Fruit fly (Drosophila melanogaster): Measurements from ENCODE around the gene CG7330.

The CG7330 gene

DNA sequence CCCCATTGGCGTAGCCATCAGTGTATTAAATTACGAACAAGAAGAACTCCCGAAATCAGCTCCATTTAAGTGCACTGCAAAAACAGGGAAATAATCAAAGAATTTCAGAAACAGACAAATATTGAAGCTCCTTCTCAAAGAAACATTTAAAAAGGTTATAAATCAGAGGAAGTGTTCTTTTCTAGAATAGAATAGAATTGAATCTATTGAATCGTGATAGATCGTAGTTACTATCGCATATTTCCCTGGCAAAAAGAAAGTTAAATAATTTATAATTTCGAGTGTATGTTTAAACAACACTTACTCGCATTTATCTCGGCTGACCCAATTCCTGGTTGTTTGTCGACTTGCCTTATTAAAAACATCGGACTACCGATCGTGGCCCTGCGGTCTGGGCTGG lies 50.0 kb downstream of the CG7330 start (continued):
- TF ChIP-seq CG16815 (GFP tag; optimal IDR thresholded peaks at IDR 0.05), result no peak
- no peak for TF ChIP-seq CG13624 (GFP tag; optimal IDR thresholded peaks at IDR 0.05)
- TF ChIP-seq CG14667 (GFP tag; IDR thresholded peaks at IDR 0.05), result no peak
- no peak for TF ChIP-seq so (GFP tag; IDR thresholded peaks at IDR 0.05)
- no peak for TF ChIP-seq CG8924 (tag; optimal IDR thresholded peaks at IDR 0.05)
- no peak for TF ChIP-seq hth (optimal IDR thresholded peaks at IDR 0.05)
- TF ChIP-seq Hmx (GFP tag; optimal IDR thresholded peaks at IDR 0.05), result no peak
- no peak for TF ChIP-seq CG8765 (GFP tag; IDR thresholded peaks at IDR 0.05)
- TF ChIP-seq E2f1 (GFP tag; IDR thresholded peaks at IDR 0.05), result no peak
- no peak for TF ChIP-seq nerfin-2 (GFP tag; IDR thresholded peaks at IDR 0.05; ENCODE audit: partially characterized antibody)
- TF ChIP-seq ssp (GFP tag; IDR thresholded peaks at IDR 0.05), result no peak
- no peak for TF ChIP-seq CG17612 (GFP tag; IDR thresholded peaks at IDR 0.05)
- TF ChIP-seq HmgZ (tag; optimal IDR thresholded peaks at IDR 0.05), result no peak
- TF ChIP-seq CG8281 (tag; optimal IDR thresholded peaks at IDR 0.05), result no peak
- TF ChIP-seq CG7839 (tag; optimal IDR thresholded peaks at IDR 0.05), result peak; percentile 5
- TF ChIP-seq Ets97D (GFP tag; optimal IDR thresholded peaks at IDR 0.05), result no peak
- no peak for TF ChIP-seq stc (GFP tag; IDR thresholded peaks at IDR 0.05)
- TF ChIP-seq sqz (GFP tag; optimal IDR thresholded peaks at IDR 0.05), result no peak
- TF ChIP-seq bigmax (GFP tag; optimal IDR thresholded peaks at IDR 0.05), result no peak
- TF ChIP-seq CG3847 (GFP tag; IDR thresholded peaks at IDR 0.05), result no peak
- TF ChIP-seq CG4424 (GFP tag; optimal IDR thresholded peaks at IDR 0.05), result no peak
- TF ChIP-seq Meics (GFP tag; optimal IDR thresholded peaks at IDR 0.05), result no peak
- TF ChIP-seq CG14441 (GFP tag; IDR thresholded peaks at IDR 0.05), result no peak
- TF ChIP-seq Six4 (GFP tag; optimal IDR thresholded peaks at IDR 0.05), result no peak
- TF ChIP-seq amos (GFP tag; IDR thresholded peaks at IDR 0.05; ENCODE audit: partially characterized antibody), result no peak
- no peak for TF ChIP-seq inv (GFP tag; IDR thresholded peaks at IDR 0.05; ENCODE audit: partially characterized antibody)
- TF ChIP-seq sima (GFP tag; optimal IDR thresholded peaks at IDR 0.05), result no peak
- no peak for TF ChIP-seq dmrt99B (tag; optimal IDR thresholded peaks at IDR 0.05)
- no peak for TF ChIP-seq ara (GFP tag; IDR thresholded peaks at IDR 0.05)
- no peak for TF ChIP-seq ewg (GFP tag; optimal IDR thresholded peaks at IDR 0.05)
- TF ChIP-seq Atf3 (GFP tag; optimal IDR thresholded peaks at IDR 0.05), result no peak
- TF ChIP-seq ash1 (GFP tag; optimal IDR thresholded peaks at IDR 0.05), result no peak
- no peak for TF ChIP-seq wek (GFP tag; optimal IDR thresholded peaks at IDR 0.05)
- no peak for TF ChIP-seq zfh2 (GFP tag; optimal IDR thresholded peaks at IDR 0.05)
- no peak for TF ChIP-seq ERR (GFP tag; optimal IDR thresholded peaks at IDR 0.05)
- peak; percentile 8 for TF ChIP-seq CG2712 (tag; optimal IDR thresholded peaks at IDR 0.05)
- TF ChIP-seq Dfd (GFP tag; optimal IDR thresholded peaks at IDR 0.05), result no peak
- TF ChIP-seq zfh1 (GFP tag; IDR thresholded peaks at IDR 0.05), result 0 out of 3 replicates have a peak, but pooled peaks have one; percentile 15
- no peak for TF ChIP-seq Ets65A (GFP tag)
- no peak for TF ChIP-seq Trl (optimal IDR thresholded peaks at IDR 0.05)
- no peak for TF ChIP-seq Trl (GFP tag; optimal IDR thresholded peaks at IDR 0.05)
- no peak for TF ChIP-seq knrl (GFP tag; IDR thresholded peaks at IDR 0.05; ENCODE audit: partially characterized antibody)
- no peak for TF ChIP-seq fru (optimal IDR thresholded peaks at IDR 0.05)

DNA sequence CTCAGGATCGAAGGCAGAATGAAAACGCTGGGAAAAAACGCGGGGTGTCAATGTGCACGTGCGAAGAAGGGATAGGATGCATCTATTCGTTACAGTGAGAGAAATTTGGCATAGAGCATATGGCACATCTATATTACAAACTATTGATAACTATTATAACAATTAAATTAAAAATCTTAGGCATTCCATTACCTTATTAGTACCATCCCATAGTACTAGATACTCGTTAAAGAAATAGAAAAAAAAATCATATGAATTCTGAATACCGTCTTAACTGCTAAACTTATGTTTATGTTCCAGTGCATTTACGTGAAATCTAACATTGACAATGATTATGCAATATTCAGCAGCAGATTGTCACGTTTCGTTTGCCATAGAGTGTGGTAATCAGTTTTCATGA lies 51.4 kb downstream of the CG7330 start:
- TF ChIP-seq wor (GFP tag; IDR thresholded peaks at IDR 0.05) (no peak), CG15011 (GFP tag; optimal IDR thresholded peaks at IDR 0.05) (no peak), trh (GFP tag; optimal IDR thresholded peaks at IDR 0.05) (no peak), ap (GFP tag; IDR thresholded peaks at IDR 0.05) (no peak), CG9727 (GFP tag; optimal IDR thresholded peaks at IDR 0.05) (peak; percentile 6), CG4282 (GFP tag; optimal IDR thresholded peaks at IDR 0.05) (no peak), Bdp1 (GFP tag; optimal IDR thresholded peaks at IDR 0.05) (no peak), CG14710 (tag; optimal IDR thresholded peaks at IDR 0.05) (peak; percentile 26), fd64A (GFP tag; optimal IDR thresholded peaks at IDR 0.05) (no peak), pan (optimal IDR thresholded peaks at IDR 0.05) (no peak), pan (GFP tag; optimal IDR thresholded peaks at IDR 0.05 in 1 of 2, IDR thresholded peaks at IDR 0.05 in 1 of 2) (no peak), CoRest (tag; optimal IDR thresholded peaks at IDR 0.05) (no peak), lola (GFP tag; optimal IDR thresholded peaks at IDR 0.05) (peak in 1 of 3 experiments; percentile 29), CG3838 (GFP tag; optimal IDR thresholded peaks at IDR 0.05) (no peak)

Measured in whole organism, embryonic.